Fruit fly (Drosophila melanogaster) whole organism, pupa: ENCODE data around the gene Stat92E.

Source experiments
- CG10348 ChIP-seq: fragments of 200-800 bp; sonication (Bioruptor generic); IDR thresholded peaks from 2 replicates; pipeline ENCODE4 v1.3.6; 2022; ENCODE audit warnings: missing biosample characterization, missing genetic modification characterization
- CG12605 ChIP-seq: fragments of 200-800 bp; sonication (Bioruptor generic); IDR thresholded peaks from 2 replicates; pipeline ENCODE4 v1.3.6; 2022; ENCODE audit warnings: missing biosample characterization, missing genetic modification characterization
- CG13204 ChIP-seq: fragments of 200-800 bp; sonication (Bioruptor generic); optimal IDR thresholded peaks from 2 replicates; lab custom pipeline; 2018; ENCODE audit warnings: missing biosample characterization, mild to moderate bottlenecking, missing genetic modification characterization, moderate library complexity
- CG14655 ChIP-seq: fragments of 200-800 bp; sonication (Bioruptor generic); optimal IDR thresholded peaks from 3 replicates; lab custom pipeline; 2017; ENCODE audit warnings: mild to moderate bottlenecking, missing biosample characterization, missing genetic modification reagents, missing genetic modification characterization
- CG15710 ChIP-seq: fragments of 200-800 bp; sonication (Bioruptor generic); optimal IDR thresholded peaks from 2 replicates; lab custom pipeline; 2018; ENCODE audit warnings: missing biosample characterization, mild to moderate bottlenecking, missing genetic modification characterization, moderate library complexity
- CG17806 ChIP-seq: fragments of 200-800 bp; sonication (Bioruptor generic); optimal IDR thresholded peaks from 2 replicates; lab custom pipeline; 2018; ENCODE audit warnings: missing biosample characterization, mild to moderate bottlenecking, missing genetic modification characterization, moderate library complexity
- CG32121 ChIP-seq: fragments of 200-800 bp; sonication (Bioruptor generic); IDR thresholded peaks from 2 replicates; pipeline ENCODE4 v1.3.6; 2022; ENCODE audit warnings: missing biosample characterization, missing genetic modification characterization
- CG34367 ChIP-seq: fragments of 200-800 bp; sonication (Bioruptor generic); optimal IDR thresholded peaks from 2 replicates; lab custom pipeline; 2018; ENCODE audit warnings: missing biosample characterization, mild to moderate bottlenecking, missing genetic modification characterization
- CG4496 ChIP-seq: fragments of 200-800 bp; sonication (Bioruptor generic); IDR thresholded peaks from 3 replicates; pipeline ENCODE4 v1.3.6; 2022; ENCODE audit warnings: missing biosample characterization, missing genetic modification characterization
- CG8159 ChIP-seq: fragments of 200-800 bp; sonication (Bioruptor generic); optimal IDR thresholded peaks from 3 replicates; lab custom pipeline; 2018; ENCODE audit warnings: missing biosample characterization, mild to moderate bottlenecking, missing genetic modification characterization, moderate library complexity
- CG8301 ChIP-seq: fragments of 200-800 bp; sonication (Bioruptor generic); optimal IDR thresholded peaks from 2 replicates; lab custom pipeline; 2018; ENCODE audit warnings: missing biosample characterization, mild to moderate bottlenecking, missing genetic modification characterization
- CG9948 ChIP-seq: fragments of 200-800 bp; sonication (Bioruptor generic); optimal IDR thresholded peaks from 2 replicates; lab custom pipeline; 2018; ENCODE audit warnings: missing biosample characterization, mild to moderate bottlenecking, missing genetic modification characterization, moderate library complexity
- D1 ChIP-seq: fragments of 200-800 bp; sonication (Bioruptor generic); optimal IDR thresholded peaks from 2 replicates; lab custom pipeline; 2018; ENCODE audit warnings: missing biosample characterization, mild to moderate bottlenecking, missing genetic modification characterization, moderate library complexity
- EcR ChIP-seq: fragments of 200-800 bp; sonication (Bioruptor generic); optimal IDR thresholded peaks from 3 replicates; lab custom pipeline; 2019; ENCODE audit warnings: missing biosample characterization, missing genetic modification characterization, mild to moderate bottlenecking, moderate library complexity, missing genetic modification reagents
- Ets98B ChIP-seq: fragments of 200-800 bp; sonication (Bioruptor generic); IDR thresholded peaks from 2 replicates; pipeline ENCODE4 v1.3.6; 2022; ENCODE audit warnings: missing biosample characterization, missing genetic modification characterization
- Pif1A ChIP-seq: fragments of 200-800 bp; sonication (Bioruptor generic); optimal IDR thresholded peaks from 3 replicates; lab custom pipeline; 2016; ENCODE audit warnings: missing biosample characterization, missing genetic modification characterization
- Pif1B ChIP-seq: fragments of 200-800 bp; sonication (Bioruptor generic); optimal IDR thresholded peaks from 3 replicates; lab custom pipeline; 2016; ENCODE audit warnings: missing biosample characterization, missing genetic modification characterization
- Snoo ChIP-seq: fragments of 200-800 bp; sonication (Bioruptor generic); optimal IDR thresholded peaks from 3 replicates; lab custom pipeline; 2017; ENCODE audit warnings: missing biosample characterization, mild to moderate bottlenecking, missing genetic modification characterization, inconsistent platforms
- fd96Ca ChIP-seq: fragments of 200-800 bp; sonication (Bioruptor generic); IDR thresholded peaks from 3 replicates; pipeline ENCODE4 v1.3.6; 2022; ENCODE audit warnings: missing biosample characterization, missing genetic modification characterization
- gl ChIP-seq: fragments of 200-800 bp; sonication (Bioruptor generic); optimal IDR thresholded peaks from 2 replicates; lab custom pipeline; 2018; ENCODE audit warnings: missing biosample characterization, mild to moderate bottlenecking, missing genetic modification characterization
- rn ChIP-seq: fragments of 200-800 bp; sonication (Bioruptor generic); IDR thresholded peaks from 2 replicates; pipeline ENCODE4 v1.3.6; 2022; ENCODE audit warnings: missing biosample characterization, missing genetic modification characterization

The Stat92E gene

dm6 chr3R:20595145-20595812 lies 43.2 kb upstream of the Stat92E start:
- TF ChIP-seq CG8301: peak; percentile 18
- TF ChIP-seq Ets98B (GFP tag; lab: Robert Waterston, UW): no peak
- no peak; the same call in 2 of the 3 replicates for TF ChIP-seq CG4496 (GFP tag; lab: Robert Waterston, UW)
- no peak for TF ChIP-seq CG12605 (GFP tag; lab: Robert Waterston, UW)
- no peak for TF ChIP-seq CG15710 (tag; lab: Kevin White, UChicago)
- TF ChIP-seq CG14655: peak; percentile 59
- TF ChIP-seq CG8159 (tag; lab: Kevin White, UChicago): peak; percentile 12
- TF ChIP-seq CG17806 (tag; lab: Kevin White, UChicago): peak; percentile 20
- no peak for TF ChIP-seq EcR (GFP tag; lab: Kevin White, UChicago)
- TF ChIP-seq, all 21 proteins: peak for 4

dm6 chr3R:20594194-20595144 lies 42.4 kb upstream of the Stat92E start:
- TF ChIP-seq EcR (GFP tag; lab: Kevin White, UChicago): peak; percentile 54
- peak; percentile 8; the same call in 1 of the 2 replicates for TF ChIP-seq CG10348 (GFP tag; lab: Robert Waterston, UW)
- peak; percentile 74 for TF ChIP-seq Ets98B (GFP tag; lab: Robert Waterston, UW)
- peak; percentile 76 for TF ChIP-seq Pif1B
- peak; percentile 95 for TF ChIP-seq CG17806 (tag; lab: Kevin White, UChicago)
- peak; percentile 98 for TF ChIP-seq CG9948 (tag; lab: Kevin White, UChicago)
- peak; percentile 90 for TF ChIP-seq CG34367
- peak; percentile 95 for TF ChIP-seq CG14655
- peak; percentile 98 for TF ChIP-seq CG8159 (tag; lab: Kevin White, UChicago)
- peak; percentile 89 for TF ChIP-seq CG8301
- TF ChIP-seq Snoo (tag; lab: Kevin White, UChicago): peak; percentile 74
- peak; percentile 96 for TF ChIP-seq D1 (tag; lab: Kevin White, UChicago)
- TF ChIP-seq gl (tag; lab: Kevin White, UChicago): peak; percentile 60
- TF ChIP-seq rn (GFP tag; lab: Robert Waterston, UW): peak; percentile 75; the same call in 1 of the 2 replicates
- peak; percentile 96 for TF ChIP-seq CG15710 (tag; lab: Kevin White, UChicago)
- TF ChIP-seq CG13204 (GFP tag; lab: Kevin White, UChicago): peak; percentile 83
- TF ChIP-seq CG12605 (GFP tag; lab: Robert Waterston, UW): peak; percentile 83
- TF ChIP-seq CG32121 (GFP tag; lab: Robert Waterston, UW): peak; percentile 70
- TF ChIP-seq CG4496 (GFP tag; lab: Robert Waterston, UW): peak; percentile 76
- peak; percentile 82 for TF ChIP-seq Pif1A (GFP tag; lab: Kevin White, UChicago)
- TF ChIP-seq fd96Ca (GFP tag; lab: Robert Waterston, UW): peak; percentile 35; the same call in 1 of the 3 replicates

- no peak for TF ChIP-seq Pif1B
- TF ChIP-seq Pif1A (GFP tag; lab: Kevin White, UChicago): no peak
- TF ChIP-seq CG12605 (GFP tag; lab: Robert Waterston, UW): no peak
- no peak for TF ChIP-seq CG10348 (GFP tag; lab: Robert Waterston, UW)
- TF ChIP-seq fd96Ca (GFP tag; lab: Robert Waterston, UW): 0 out of 3 replicates have a peak, but pooled peaks have one; percentile 27
- no peak for TF ChIP-seq gl (tag; lab: Kevin White, UChicago)
Measured at dm6 chr3R:20593463-20593838, 41.3 kb upstream of the Stat92E start.

dm6 chr3R:20592517-20593462 lies 40.7 kb upstream of the Stat92E start, which contains the start of the genes Pus1 and bon:
Pus1 (minus strand) TSS chr3R:20592671.
bon (plus strand) TSS chr3R:20593139.
- peak; percentile 20; the same call in 1 of the 3 replicates for TF ChIP-seq CG4496 (GFP tag; lab: Robert Waterston, UW)
- no peak for TF ChIP-seq rn (GFP tag; lab: Robert Waterston, UW)
- no peak for TF ChIP-seq fd96Ca (GFP tag; lab: Robert Waterston, UW)
- no peak for TF ChIP-seq Snoo (tag; lab: Kevin White, UChicago)
- TF ChIP-seq EcR (GFP tag; lab: Kevin White, UChicago): peak; percentile 2
- TF ChIP-seq CG13204 (GFP tag; lab: Kevin White, UChicago): no peak
- TF ChIP-seq CG8159 (tag; lab: Kevin White, UChicago): no peak
- no peak for TF ChIP-seq CG15710 (tag; lab: Kevin White, UChicago)
- no peak for TF ChIP-seq Ets98B (GFP tag; lab: Robert Waterston, UW)
- TF ChIP-seq gl (tag; lab: Kevin White, UChicago): no peak
- TF ChIP-seq D1 (tag; lab: Kevin White, UChicago): no peak
- TF ChIP-seq, all 21 proteins: peak for 2
